Fruit fly (Drosophila melanogaster) whole organism, larva: Measurements from ENCODE around the gene CG14131.
A peak's percentile ranks its signal among the peaks of the same experiment; 100 is the strongest.

Experiments used
- noc ChIP-seq: fragments of 200-800 bp; sonication (Bioruptor generic); optimal IDR thresholded peaks from 3 replicates; lab custom pipeline; 2019; ENCODE audit warnings: missing biosample characterization, mild to moderate bottlenecking, missing genetic modification characterization, moderate library complexity

CG14131 gene

DNA sequence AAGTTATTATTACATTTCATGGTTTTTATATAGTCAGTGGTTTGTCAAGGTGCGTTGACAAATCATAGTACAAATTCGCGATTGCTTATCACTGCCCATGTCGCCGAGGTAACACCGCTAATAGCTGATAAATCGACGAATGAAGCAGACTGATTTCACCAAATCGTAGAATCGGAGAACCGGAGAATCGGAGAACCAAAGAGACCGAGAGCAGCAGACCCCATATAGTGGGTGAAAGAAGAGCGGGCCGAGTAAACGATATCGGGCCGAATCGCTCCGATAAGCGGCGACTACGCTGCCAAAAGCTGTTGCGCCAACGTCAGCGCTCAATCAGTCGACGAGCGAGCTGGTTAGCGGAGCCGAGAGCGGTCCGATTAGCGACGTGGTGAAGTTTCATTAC is at the start of gene CG14131:
TSS of gene CG14131 (plus strand) at position 343 of the 400 bp plus-strand sequence.
- no peak for TF ChIP-seq noc (tag; lab: Kevin White, UChicago)

DNA sequence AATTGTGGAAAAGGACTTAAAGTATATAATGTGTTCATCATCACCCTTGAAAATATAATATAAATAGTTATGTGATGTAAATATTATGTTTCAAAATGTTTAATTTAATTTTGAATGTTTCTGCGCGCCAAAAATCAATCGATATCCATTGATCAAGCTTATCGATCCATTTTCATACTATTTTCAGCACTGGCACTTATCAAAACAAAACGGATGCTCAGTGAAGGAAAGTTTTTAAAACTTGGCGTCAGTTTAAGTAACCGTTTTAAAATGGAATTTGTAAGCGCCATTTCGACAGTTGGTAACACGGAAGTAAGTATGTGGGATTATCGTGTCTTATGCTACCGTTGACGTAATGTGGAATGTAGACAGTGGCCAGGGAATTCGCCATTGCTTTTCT is 48.7 kb upstream of the CG14131 start, which contains the start of gene sunn:
TSS of gene sunn (plus strand) at position 202 of the 400 bp plus-strand sequence.
- no peak for TF ChIP-seq noc (tag; lab: Kevin White, UChicago)

DNA sequence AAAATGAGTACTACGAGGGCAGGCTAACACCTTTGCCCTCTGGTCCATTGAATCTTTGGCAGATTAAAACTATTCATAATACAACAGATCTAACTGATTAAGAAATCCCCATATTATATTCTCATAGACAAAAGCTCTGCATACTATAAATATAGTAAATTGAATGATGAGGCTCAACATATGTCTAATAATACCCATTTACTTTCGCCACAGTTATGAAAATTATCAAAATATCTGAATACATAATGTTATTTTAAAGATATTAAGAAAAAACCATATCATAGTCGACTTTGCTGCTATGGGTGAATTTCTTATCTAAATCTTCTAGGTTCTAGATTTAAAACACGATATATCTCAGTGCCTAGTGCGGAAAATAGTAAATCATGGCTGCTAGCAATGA is 45.0 kb upstream of the CG14131 start, which contains the start of gene CG32087:
TSS of gene CG32087 (plus strand) at position 301 of the 400 bp plus-strand sequence.
- TF ChIP-seq noc (tag; lab: Kevin White, UChicago) = no peak

DNA sequence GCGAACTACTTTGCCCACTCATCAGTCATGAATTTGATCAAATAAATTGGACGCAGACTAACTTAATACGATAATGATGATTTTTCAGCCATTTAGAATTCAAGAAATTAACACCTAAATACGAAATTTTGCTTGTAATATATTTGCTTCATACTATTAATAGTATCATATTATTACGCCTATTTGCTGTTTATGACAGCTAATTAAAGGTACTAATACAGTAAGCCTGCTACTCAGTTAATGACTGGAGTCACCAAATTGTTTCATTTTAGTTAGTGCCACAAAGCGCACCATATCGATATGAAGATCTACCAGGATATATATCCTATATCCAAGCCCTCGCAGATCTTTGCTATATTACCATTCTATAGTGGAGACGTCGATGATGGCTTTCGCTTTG is 25.9 kb upstream of the CG14131 start, which contains the start of gene Gr68a:
TSS of gene Gr68a (plus strand) at position 301 of the 400 bp plus-strand sequence.
- no peak for TF ChIP-seq noc (tag; lab: Kevin White, UChicago)

dm6 chr3L:11764930-11765329 is 11.9 kb upstream of the CG14131 start:
- TF ChIP-seq noc (tag; lab: Kevin White, UChicago) = no peak

DNA sequence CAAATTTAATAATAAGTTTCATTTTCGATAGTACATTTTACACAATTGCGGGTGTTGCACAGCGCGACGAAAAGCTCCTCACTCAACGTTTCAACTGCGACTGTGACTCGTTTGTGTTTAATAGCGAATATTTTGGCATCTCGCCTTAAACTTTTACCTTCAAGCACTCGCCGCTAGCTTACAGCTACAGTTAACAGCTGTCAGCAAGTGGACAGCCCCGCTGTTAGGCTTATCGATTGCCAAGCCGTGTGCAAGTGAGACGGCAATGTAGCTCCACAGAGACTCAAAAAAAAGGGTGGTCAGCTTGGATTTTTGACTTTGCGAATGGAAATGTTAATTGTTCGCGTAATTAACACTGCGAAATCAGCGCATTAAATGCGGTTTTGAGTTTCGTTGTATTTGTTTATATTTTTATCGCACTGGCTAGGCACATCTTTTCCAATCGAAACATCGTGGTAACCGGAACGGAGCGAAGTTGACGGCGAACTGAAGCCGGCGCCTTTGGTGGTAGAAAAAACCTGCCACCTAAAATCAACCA is 11.1 kb upstream of the CG14131 start, which contains the start of gene loaf:
TSS of gene loaf (minus strand) at position 488 of the 538 bp plus-strand sequence.
- no peak for TF ChIP-seq noc (tag; lab: Kevin White, UChicago)

dm6 chr3L:11766563-11766962 is 10.3 kb upstream of the CG14131 start:
- no peak for TF ChIP-seq noc (tag; lab: Kevin White, UChicago)

- TF ChIP-seq noc (tag; lab: Kevin White, UChicago) = no peak
Observed at dm6 chr3L:11772057-11772456, 4.8 kb upstream of the CG14131 start, which contains the start of gene Muc68D. Gene Muc68D (minus strand): TSS chr3L:11772157.

DNA sequence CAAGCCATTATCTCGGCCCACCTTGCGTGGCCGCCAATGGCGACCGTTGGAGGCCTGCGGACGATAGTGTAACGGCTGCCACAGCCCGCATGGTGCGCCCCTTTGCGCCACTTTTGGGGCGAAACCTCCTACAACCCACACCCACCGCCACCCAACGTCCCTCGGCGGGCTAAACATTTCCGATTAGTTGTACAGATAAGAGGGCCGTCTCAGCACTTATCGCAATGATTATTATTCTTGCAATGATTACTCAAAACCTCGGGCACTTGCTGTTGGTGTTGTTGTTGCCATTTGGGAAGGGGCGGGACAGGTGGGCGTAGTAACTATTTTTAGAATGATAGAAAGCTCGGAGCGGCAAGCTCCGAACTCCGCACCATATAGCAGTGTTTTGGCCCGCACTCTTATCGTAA is 4.3 kb upstream of the CG14131 start:
- peak; percentile 20 for TF ChIP-seq noc (tag; lab: Kevin White, UChicago)

dm6 chr3L:11773796-11774195 is 3.1 kb upstream of the CG14131 start:
- no peak for TF ChIP-seq noc (tag; lab: Kevin White, UChicago)

dm6 chr3L:11774401-11774800 is 2.5 kb upstream of the CG14131 start, which contains the start of gene Tim13:
Gene Tim13 (minus strand): TSS chr3L:11774501.
- TF ChIP-seq noc (tag; lab: Kevin White, UChicago) = no peak

DNA sequence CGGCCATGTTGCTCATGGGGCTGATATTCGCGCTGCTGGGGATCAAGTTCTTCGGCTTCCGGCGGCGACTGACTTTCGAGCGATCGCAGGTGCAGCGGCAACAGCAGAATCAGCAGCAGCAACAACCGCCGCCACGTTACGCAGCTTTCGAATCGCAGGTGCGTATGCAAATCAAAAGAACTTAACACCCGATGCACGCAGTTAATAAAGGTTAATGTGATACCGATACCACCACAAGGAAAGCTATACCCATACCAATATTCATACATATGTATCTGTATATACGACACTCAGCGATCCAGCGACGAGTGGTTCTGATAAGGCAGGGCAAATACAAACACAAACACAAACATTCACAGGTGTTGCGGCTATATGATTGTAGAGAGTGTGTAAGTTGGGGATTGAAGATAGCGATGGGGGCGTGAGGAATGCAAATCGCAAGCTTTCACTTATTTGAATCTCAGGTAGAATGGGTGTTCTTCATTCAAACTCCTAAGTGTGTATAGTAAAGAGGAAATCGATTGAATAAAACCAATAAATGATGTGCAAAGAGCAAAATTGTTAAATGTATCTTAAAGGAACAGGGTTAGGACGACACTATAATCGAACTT is 580 bp downstream of the CG14131 start:
- TF ChIP-seq noc (tag; lab: Kevin White, UChicago) = no peak

DNA sequence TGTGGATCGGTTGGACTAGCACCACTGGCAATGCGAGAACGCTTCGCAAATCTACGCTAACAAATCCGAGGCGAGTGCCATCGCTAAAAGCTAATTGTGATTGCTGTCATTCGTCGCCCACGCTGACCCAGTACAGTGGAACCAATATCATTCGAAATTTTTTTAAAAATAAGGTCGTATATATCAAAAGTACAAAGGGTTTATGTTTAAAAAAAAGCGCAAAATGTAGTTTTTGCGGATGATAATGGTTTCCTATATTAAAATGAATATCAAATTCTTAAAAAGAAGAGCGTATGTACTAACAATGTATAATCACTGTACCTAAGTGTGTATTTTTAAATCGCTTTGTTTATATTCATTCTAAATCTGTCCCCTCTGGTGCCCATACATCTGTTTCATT is 8.4 kb downstream of the CG14131 start:
- peak; percentile 78 for TF ChIP-seq noc (tag; lab: Kevin White, UChicago)

- no peak for TF ChIP-seq noc (tag; lab: Kevin White, UChicago)
Observed at dm6 chr3L:11788195-11788594, 11.3 kb downstream of the CG14131 start.

DNA sequence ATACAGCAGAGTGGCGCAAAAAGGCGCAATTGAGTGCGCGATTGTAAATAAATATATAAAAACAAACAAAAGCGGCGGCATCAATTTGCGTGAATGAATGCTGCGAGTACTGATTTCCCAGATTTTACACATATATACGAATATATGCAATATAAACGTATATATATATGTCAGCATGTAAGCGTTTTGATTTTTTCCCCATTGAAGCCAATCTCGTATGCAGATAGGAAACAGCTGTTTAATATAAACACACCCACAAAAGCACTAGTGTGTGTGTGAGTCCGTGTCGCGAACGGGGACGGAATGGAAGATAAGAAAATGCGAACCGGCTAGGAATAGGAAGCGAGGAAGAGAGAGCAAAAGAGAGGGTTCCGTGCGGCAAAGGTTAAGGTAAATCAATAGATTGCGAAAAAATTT is 12.1 kb downstream of the CG14131 start:
- peak; percentile 29 for TF ChIP-seq noc (tag; lab: Kevin White, UChicago)

dm6 chr3L:11789773-11790172 is 12.9 kb downstream of the CG14131 start, which contains the start of gene Pi3K68D:
Gene Pi3K68D (minus strand): TSS chr3L:11790013.
- no peak for TF ChIP-seq noc (tag; lab: Kevin White, UChicago)
